Worm (Caenorhabditis elegans): ENCODE data around the gene sre-41.

- TF ChIP-seq ceh-100 (GFP tag; IDR thresholded peaks at IDR 0.05), result no peak
- TF ChIP-seq unc-62 (GFP tag; optimal IDR thresholded peaks at IDR 0.05), result no peak
- no peak for TF ChIP-seq B0019.2 (GFP tag; conservative IDR thresholded peaks at IDR 0.05)
These were observed 1.3 kb upstream of the sre-41 start, which contains the start of gene sre-42 for ce11 chrII:12386781-12387180.

Data from whole organism, young adult.